Fruit fly (Drosophila melanogaster): ENCODE measurements around the gene Cln3.
A peak's percentile ranks its signal among the peaks of the same experiment; 100 is the strongest.

Cln3 gene

DNA sequence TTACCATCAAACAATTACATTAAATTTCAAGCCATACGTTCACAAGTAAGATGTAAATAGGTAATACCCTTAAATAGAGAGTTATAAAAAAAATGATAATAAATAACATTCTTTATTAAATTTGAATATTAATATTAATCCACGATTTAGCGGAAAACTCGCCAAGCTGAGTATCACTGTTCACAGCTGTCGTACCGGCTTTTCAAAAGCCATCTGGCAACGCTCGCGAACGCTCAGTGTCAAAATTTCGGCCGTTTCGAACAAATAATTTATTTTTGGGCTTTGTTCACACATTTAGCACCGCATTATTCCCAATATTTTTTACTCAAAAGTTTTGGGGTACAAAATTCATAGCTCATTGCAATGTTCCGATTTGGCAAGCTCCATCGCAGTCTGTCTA, 35.6 kb upstream of the Cln3 start, which contains the start of gene TrpRS-m (continued):
- TF ChIP-seq lov (optimal IDR thresholded peaks at IDR 0.05) = no peak
- no peak for TF ChIP-seq lov (GFP tag; IDR thresholded peaks at IDR 0.05)
- no peak for TF ChIP-seq sna (GFP tag; IDR thresholded peaks at IDR 0.05; ENCODE audit: partially characterized antibody)
- no peak for TF ChIP-seq B-H1 (GFP tag; IDR thresholded peaks at IDR 0.05)
- no peak for TF ChIP-seq Hr78 (GFP tag; optimal IDR thresholded peaks at IDR 0.05)
- TF ChIP-seq repo (GFP tag; optimal IDR thresholded peaks at IDR 0.05) = no peak
- no peak for TF ChIP-seq org-1 (GFP tag; optimal IDR thresholded peaks at IDR 0.05)
- TF ChIP-seq Chrac-16 (GFP tag; optimal IDR thresholded peaks at IDR 0.05) = no peak
- TF ChIP-seq HHEX (GFP tag; optimal IDR thresholded peaks at IDR 0.05) = no peak
- TF ChIP-seq Eip74EF (GFP tag; optimal IDR thresholded peaks at IDR 0.05) = no peak
- no peak for TF ChIP-seq C15 (GFP tag; IDR thresholded peaks at IDR 0.05)
- TF ChIP-seq E2f1 (GFP tag; IDR thresholded peaks at IDR 0.05) = no peak
- TF ChIP-seq Dref (GFP tag; IDR thresholded peaks at IDR 0.05) = no peak
- TF ChIP-seq CG1603 (tag; optimal IDR thresholded peaks at IDR 0.05) = no peak
- TF ChIP-seq bsh (GFP tag; optimal IDR thresholded peaks at IDR 0.05) = no peak
- TF ChIP-seq Xbp1 (GFP tag; optimal IDR thresholded peaks at IDR 0.05) = no peak
- no peak for TF ChIP-seq zfh1 (GFP tag; IDR thresholded peaks at IDR 0.05)
- TF ChIP-seq Nf-YC (tag; optimal IDR thresholded peaks at IDR 0.05) = no peak
- no peak for TF ChIP-seq CG12942 (GFP tag; optimal IDR thresholded peaks at IDR 0.05)
- no peak for TF ChIP-seq CG4730 (GFP tag; IDR thresholded peaks at IDR 0.05)
- peak; percentile 8 for TF ChIP-seq kah (GFP tag; optimal IDR thresholded peaks at IDR 0.05)
- TF ChIP-seq CG15269 (tag; optimal IDR thresholded peaks at IDR 0.05) = peak; percentile 6
- peak; percentile 30 for TF ChIP-seq Myb (GFP tag; optimal IDR thresholded peaks at IDR 0.05)
- no peak for TF ChIP-seq grn (GFP tag; optimal IDR thresholded peaks at IDR 0.05)
- TF ChIP-seq CG17829 (tag; optimal IDR thresholded peaks at IDR 0.05) = peak; percentile 16
- no peak for TF ChIP-seq eyg (GFP tag; optimal IDR thresholded peaks at IDR 0.05)
- TF ChIP-seq CG14050 (GFP tag; IDR thresholded peaks at IDR 0.05) = no peak
- TF ChIP-seq peb (GFP tag; IDR thresholded peaks at IDR 0.05) = no peak
- TF ChIP-seq HLHmδ (GFP tag; optimal IDR thresholded peaks at IDR 0.05) = no peak
- no peak for TF ChIP-seq Doc2 (GFP tag; IDR thresholded peaks at IDR 0.05)
- TF ChIP-seq crp (GFP tag; optimal IDR thresholded peaks at IDR 0.05) = peak; percentile 18 to 85
- TF ChIP-seq Optix (GFP tag; IDR thresholded peaks at IDR 0.05) = no peak
- TF ChIP-seq BEAF-32 (GFP tag; optimal IDR thresholded peaks at IDR 0.05) = peak; percentile 3
- TF ChIP-seq nmo (GFP tag; optimal IDR thresholded peaks at IDR 0.05) = peak; percentile 4
- TF ChIP-seq Ets97D (GFP tag; optimal IDR thresholded peaks at IDR 0.05) = no peak
- no peak for TF ChIP-seq CG3281 (GFP tag; optimal IDR thresholded peaks at IDR 0.05)
- TF ChIP-seq salm (tag; optimal IDR thresholded peaks at IDR 0.05) = no peak
- TF ChIP-seq ac (GFP tag; optimal IDR thresholded peaks at IDR 0.05) = no peak
- TF ChIP-seq Ptx1 (GFP tag; IDR thresholded peaks at IDR 0.05) = no peak
- TF ChIP-seq Sry-β (GFP tag; optimal IDR thresholded peaks at IDR 0.05) = peak; percentile 92
- no peak for TF ChIP-seq CG1233 (GFP tag; optimal IDR thresholded peaks at IDR 0.05)
- TF ChIP-seq NfI (GFP tag; optimal IDR thresholded peaks at IDR 0.05) = no peak
- TF ChIP-seq CG17186 (GFP tag; optimal IDR thresholded peaks at IDR 0.05) = no peak
- no peak for TF ChIP-seq gsb (GFP tag; IDR thresholded peaks at IDR 0.05)
- TF ChIP-seq dmrt11E (tag; optimal IDR thresholded peaks at IDR 0.05) = no peak
- TF ChIP-seq H2.0 (GFP tag; IDR thresholded peaks at IDR 0.05) = no peak
- no peak for TF ChIP-seq CG6272 (GFP tag; IDR thresholded peaks at IDR 0.05)
- TF ChIP-seq Max (GFP tag; optimal IDR thresholded peaks at IDR 0.05) = no peak
- TF ChIP-seq CG10274 (GFP tag; optimal IDR thresholded peaks at IDR 0.05) = no peak
- TF ChIP-seq CG12236 (GFP tag; optimal IDR thresholded peaks at IDR 0.05) = no peak
- TF ChIP-seq Ada2b (GFP tag; IDR thresholded peaks at IDR 0.05) = no peak
- TF ChIP-seq Deaf1 (tag; optimal IDR thresholded peaks at IDR 0.05) = no peak

Measured in whole organism, embryonic.